Worm (Caenorhabditis elegans) whole organism, L1 larva: Measurements from ENCODE around the gene ins-2.
"Not testable (repeated sequence)": the region's sequence is repeated elsewhere in the genome, so short reads cannot be mapped to it uniquely, and the experiment has no call there.

Source experiments
- C16A3.4 ChIP-seq: fragments of 150-350 bp; optimal IDR thresholded peaks from 2 replicates; lab custom pipeline; 2014; ENCODE audit warnings: missing biosample characterization, missing genetic modification characterization
- F16B12.6 ChIP-seq: fragments of 150-350 bp; optimal IDR thresholded peaks from 2 replicates; lab custom pipeline; 2014; ENCODE audit warnings: missing biosample characterization, missing genetic modification characterization
- alr-1 ChIP-seq: fragments of 200-800 bp; sonication (Bioruptor generic); optimal IDR thresholded peaks from 2 replicates; lab custom pipeline; 2018; ENCODE audit warnings: borderline replicate concordance, mild to moderate bottlenecking, missing genetic modification characterization, missing compliant biosample characterization
- aly-2 ChIP-seq: fragments of 150-350 bp; optimal IDR thresholded peaks from 2 replicates; lab custom pipeline; 2014; ENCODE audit warnings: missing biosample characterization, missing genetic modification characterization
- ceh-88 ChIP-seq: fragments of 200-800 bp; sonication (Bioruptor generic); IDR thresholded peaks from 2 replicates; pipeline ENCODE4 v1.3.6; 2022; ENCODE audit warnings: missing genetic modification characterization, missing compliant biosample characterization
- dsc-1 ChIP-seq: sonication (generic microtip); optimal IDR thresholded peaks from 2 replicates; lab custom pipeline; 2016; ENCODE audit warnings: mild to moderate bottlenecking, missing genetic modification characterization, missing compliant biosample characterization
- elt-2 ChIP-seq: sonication (generic microtip); optimal IDR thresholded peaks from 2 replicates; lab custom pipeline; 2016; ENCODE audit warnings: missing genetic modification characterization, mild to moderate bottlenecking, inconsistent platforms, missing compliant biosample characterization, missing genetic modification reagents
- elt-3 ChIP-seq, 6 experiments: fragments of 150-350 bp in 1 of 6; sonication (generic microtip); optimal IDR thresholded peaks; 2 replicates each; lab custom pipeline; 2017 to 2018; ENCODE audit warnings: missing biosample characterization in 6 of 6, missing genetic modification characterization in 6 of 6, inconsistent platforms in 1 of 6
- fos-1 ChIP-seq: fragments of 150-350 bp; optimal IDR thresholded peaks from 2 replicates; lab custom pipeline; 2014; ENCODE audit warnings: missing biosample characterization, missing genetic modification characterization
- hlh-4 ChIP-seq: sonication (generic microtip); optimal IDR thresholded peaks from 2 replicates; lab custom pipeline; 2016; ENCODE audit warnings: mild to moderate bottlenecking, missing genetic modification characterization, missing compliant biosample characterization
- hpl-2 ChIP-seq: fragments of 150-350 bp; optimal IDR thresholded peaks from 2 replicates; lab custom pipeline; 2014; ENCODE audit warnings: missing biosample characterization, missing genetic modification reagents, missing genetic modification characterization
- irx-1 ChIP-seq: sonication (generic microtip); optimal IDR thresholded peaks from 2 replicates; lab custom pipeline; 2016; ENCODE audit warnings: missing genetic modification characterization, missing compliant biosample characterization
- jun-1 ChIP-seq: fragments of 150-350 bp; optimal IDR thresholded peaks from 2 replicates; lab custom pipeline; 2014; ENCODE audit warnings: missing biosample characterization, missing genetic modification reagents, missing genetic modification characterization
- lin-13 ChIP-seq: fragments of 150-350 bp; optimal IDR thresholded peaks from 2 replicates; lab custom pipeline; 2014; ENCODE audit warnings: missing biosample characterization, missing genetic modification reagents, missing genetic modification characterization
- lin-14 ChIP-seq: fragments of 200-800 bp; sonication (Bioruptor generic); optimal IDR thresholded peaks from 2 replicates; lab custom pipeline; 2018; ENCODE audit warnings: mild to moderate bottlenecking, missing genetic modification characterization, moderate library complexity, missing compliant biosample characterization
- lir-3 ChIP-seq: sonication (generic microtip); optimal IDR thresholded peaks from 2 replicates; lab custom pipeline; 2016; ENCODE audit warnings: mild to moderate bottlenecking, missing genetic modification characterization, moderate library complexity, missing compliant biosample characterization; ENCODE audit not compliant: poor library complexity
- lsy-2 ChIP-seq, 2 experiments: fragments of 150-350 bp; optimal IDR thresholded peaks; 2 replicates each; lab custom pipeline; 2014; ENCODE audit warnings: missing biosample characterization in 2 of 2, missing genetic modification characterization in 2 of 2
- mab-9 ChIP-seq: fragments of 200-800 bp; sonication (Bioruptor generic); IDR thresholded peaks from 2 replicates; pipeline ENCODE4 v1.3.6; 2022; ENCODE audit warnings: missing genetic modification reagents, missing genetic modification characterization, missing compliant biosample characterization
- mef-2 ChIP-seq: fragments of 150-350 bp; optimal IDR thresholded peaks from 2 replicates; lab custom pipeline; 2014; ENCODE audit warnings: missing biosample characterization, missing genetic modification characterization
- mep-1 ChIP-seq: fragments of 150-350 bp; optimal IDR thresholded peaks from 2 replicates; lab custom pipeline; 2014; ENCODE audit warnings: missing biosample characterization, missing genetic modification characterization
- nhr-12 ChIP-seq: sonication (generic microtip); optimal IDR thresholded peaks from 2 replicates; lab custom pipeline; 2017; ENCODE audit warnings: missing biosample characterization, missing genetic modification characterization
- nhr-19 ChIP-seq: fragments of 200-800 bp; sonication (Bioruptor generic); conservative IDR thresholded peaks from 2 replicates; pipeline ENCODE4 v1.3.6; 2022; ENCODE audit warnings: missing genetic modification characterization, missing compliant biosample characterization
- nhr-28 ChIP-seq: fragments of 150-350 bp; optimal IDR thresholded peaks from 2 replicates; lab custom pipeline; 2014; ENCODE audit warnings: missing biosample characterization, missing genetic modification characterization
- nhr-47 ChIP-seq: sonication (generic microtip); optimal IDR thresholded peaks from 2 replicates; lab custom pipeline; 2016; ENCODE audit warnings: mild to moderate bottlenecking, missing genetic modification characterization, moderate library complexity, missing compliant biosample characterization
- nhr-71 ChIP-seq: sonication (generic microtip); optimal IDR thresholded peaks from 2 replicates; lab custom pipeline; 2016; ENCODE audit warnings: mild to moderate bottlenecking, missing genetic modification characterization, moderate library complexity, missing compliant biosample characterization
- nhr-77 ChIP-seq: fragments of 150-350 bp; optimal IDR thresholded peaks from 2 replicates; lab custom pipeline; 2014; ENCODE audit warnings: missing biosample characterization, missing genetic modification characterization
- nhr-90 ChIP-seq: sonication (generic microtip); optimal IDR thresholded peaks from 2 replicates; lab custom pipeline; 2016; ENCODE audit warnings: mild to moderate bottlenecking, missing genetic modification characterization, missing compliant biosample characterization; ENCODE audit not compliant: poor library complexity
- rnt-1 ChIP-seq: sonication (generic microtip); optimal IDR thresholded peaks from 2 replicates; lab custom pipeline; 2016; ENCODE audit warnings: mild to moderate bottlenecking, missing genetic modification characterization, moderate library complexity, missing compliant biosample characterization
- snpc-4 ChIP-seq: fragments of 150-350 bp; optimal IDR thresholded peaks from 2 replicates; lab custom pipeline; 2014; ENCODE audit warnings: missing biosample characterization, missing genetic modification characterization
- sox-4 ChIP-seq: sonication (generic microtip); optimal IDR thresholded peaks from 2 replicates; lab custom pipeline; 2016; ENCODE audit warnings: missing genetic modification characterization, missing compliant biosample characterization
- tbx-2 ChIP-seq: sonication (generic microtip); optimal IDR thresholded peaks from 2 replicates; lab custom pipeline; 2016; ENCODE audit warnings: missing genetic modification characterization, missing compliant biosample characterization
- tlp-1 ChIP-seq: fragments of 150-350 bp; optimal IDR thresholded peaks from 2 replicates; lab custom pipeline; 2014; ENCODE audit warnings: missing biosample characterization, missing genetic modification characterization
- zag-1 ChIP-seq: fragments of 150-350 bp; optimal IDR thresholded peaks from 2 replicates; lab custom pipeline; 2014; ENCODE audit warnings: missing biosample characterization, missing genetic modification characterization

ins-2 gene

ce11 chrII:6000136-6000535 is 11.8 kb downstream of the ins-2 start, which contains the start of gene ins-6:
Gene ins-6 (plus strand): TSS chrII:6000436.
- TF ChIP-seq F16B12.6 (tag; lab: Kevin White, UChicago) (no peak), elt-3 (tag; optimal IDR thresholded peaks at IDR 0.05; lab: Kevin White, UChicago) (no peak), nhr-28 (tag; lab: Kevin White, UChicago) (no peak), C16A3.4 (tag; lab: Kevin White, UChicago) (no peak), ceh-88 (GFP tag; lab: Robert Waterston, UW) (no peak), jun-1 (tag; lab: Kevin White, UChicago) (no peak), zag-1 (tag; lab: Kevin White, UChicago) (no peak), lir-3 (no peak), elt-2 (tag; lab: Kevin White, UChicago) (no peak), mab-9 (GFP tag; lab: Robert Waterston, UW) (no peak), lsy-2 (tag; optimal IDR thresholded peaks at IDR 0.05; lab: Kevin White, UChicago) (no peak), lin-14 (GFP tag; lab: Kevin White, UChicago) (no peak), sox-4 (tag; lab: Kevin White, UChicago) (no peak), alr-1 (no peak), lin-13 (GFP tag; lab: Kevin White, UChicago) (no peak)

- TF ChIP-seq tlp-1 (tag; lab: Kevin White, UChicago), result no peak
- TF ChIP-seq nhr-71 (tag; lab: Kevin White, UChicago), result peak; percentile 50
Measured at ce11 chrII:6001004-6001403, 12.7 kb downstream of the ins-2 start.

ce11 chrII:6008887-6009286 is 20.6 kb downstream of the ins-2 start, which contains the start of gene ZK84.4:
Gene ZK84.4 (minus strand): TSS chrII:6008987.
- TF ChIP-seq hpl-2 (GFP tag; lab: Kevin White, UChicago); nhr-19; aly-2 (tag; lab: Kevin White, UChicago): not testable (repeated sequence)
- TF ChIP-seq, all 84 proteins: peak for 0; not testable (repeated sequence) for 84

- TF ChIP-seq fos-1 (tag; lab: Kevin White, UChicago) (no peak), lsy-2 (tag; optimal IDR thresholded peaks at IDR 0.05; lab: Kevin White, UChicago) (no peak), tbx-2 (no peak), dsc-1 (tag; lab: Kevin White, UChicago) (no peak), ceh-88 (GFP tag; lab: Robert Waterston, UW) (no peak), nhr-47 (tag; lab: Kevin White, UChicago) (no peak), rnt-1 (no peak), mep-1 (tag; lab: Kevin White, UChicago) (no peak), nhr-90 (tag; lab: Kevin White, UChicago) (no peak), mef-2 (tag; lab: Kevin White, UChicago) (no peak), irx-1 (tag; lab: Kevin White, UChicago) (no peak), nhr-12 (tag; lab: Kevin White, UChicago) (no peak), hpl-2 (GFP tag; lab: Kevin White, UChicago) (no peak), nhr-77 (tag; lab: Kevin White, UChicago) (no peak)
Measured at ce11 chrII:6010544-6010943, 22.2 kb downstream of the ins-2 start, which contains the start of gene ins-20. Gene ins-20 (plus strand): TSS chrII:6010844.

ce11 chrII:6014057-6014456 is 25.7 kb downstream of the ins-2 start, which contains the start of gene ZK84.2:
Gene ZK84.2 (plus strand): TSS chrII:6014357.
- not testable (repeated sequence) for TF ChIP-seq jun-1, hlh-4, snpc-4 (tag; lab: Kevin White, UChicago)
